Fruit fly (Drosophila melanogaster) S2 (cell line): Measurements from ENCODE around the gene CG13031.

ENCODE experiments used
- CG8478 ChIP-seq: fragments of >200 bp; optimal IDR thresholded peaks from 2 replicates; lab custom pipeline; 2018
- CTCF ChIP-seq, 2 experiments: fragments of >200 bp; optimal IDR thresholded peaks; 2 replicates each; lab custom pipeline; 2018

CG13031 gene

DNA sequence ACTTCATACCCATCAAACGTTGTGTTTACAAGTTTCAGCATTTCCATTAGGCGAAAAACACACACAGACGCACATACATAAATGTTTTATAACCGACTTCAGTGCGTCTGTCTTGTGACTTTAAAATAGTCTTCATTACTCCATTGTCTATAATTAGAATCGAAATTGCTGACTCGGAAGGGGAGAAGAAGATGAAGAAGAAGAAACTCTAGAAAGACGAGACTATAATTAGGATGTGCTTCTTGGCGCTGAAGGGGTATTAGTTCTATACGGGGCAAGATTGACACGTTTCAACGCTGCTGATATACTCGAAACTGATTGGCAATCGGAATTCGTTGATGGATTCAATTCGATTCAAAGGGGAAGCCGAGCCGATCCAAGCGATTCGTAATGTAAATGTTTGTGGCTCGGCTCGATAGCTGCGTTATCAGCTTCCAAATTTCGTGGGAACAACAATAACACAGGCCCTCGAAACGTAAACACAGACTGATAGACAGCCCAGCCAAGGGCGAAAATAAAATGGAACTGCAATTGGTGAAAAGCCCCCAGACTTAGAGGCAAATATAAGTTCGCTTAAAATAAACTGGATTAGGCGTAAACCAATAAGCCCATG, 15.8 kb upstream of the CG13031 start:
- TF ChIP-seq CTCF (optimal IDR thresholded peaks at IDR 0.05; lab: Kevin White, UChicago) (no peak), CG8478 (no peak)

dm6 chr3L:16709673-16710257, 14.9 kb upstream of the CG13031 start:
- TF ChIP-seq CG8478 (no peak), CTCF (optimal IDR thresholded peaks at IDR 0.05; lab: Kevin White, UChicago) (no peak)

- TF ChIP-seq CG8478 (no peak), CTCF (optimal IDR thresholded peaks at IDR 0.05; lab: Kevin White, UChicago) (no peak)
Observed at dm6 chr3L:16710258-16711020, 14.2 kb upstream of the CG13031 start.

dm6 chr3L:16711430-16712228, 13.0 kb upstream of the CG13031 start, which contains the start of the genes CG43954, Lasp and Dab:
CG43954 (minus strand) TSS chr3L:16711677.
Lasp (minus strand) TSS chr3L:16711677.
Dab (plus strand) TSS chr3L:16712126.
- no peak for TF ChIP-seq CG8478
- peak; percentile 95 to 96 for TF ChIP-seq CTCF (optimal IDR thresholded peaks at IDR 0.05; lab: Kevin White, UChicago)

DNA sequence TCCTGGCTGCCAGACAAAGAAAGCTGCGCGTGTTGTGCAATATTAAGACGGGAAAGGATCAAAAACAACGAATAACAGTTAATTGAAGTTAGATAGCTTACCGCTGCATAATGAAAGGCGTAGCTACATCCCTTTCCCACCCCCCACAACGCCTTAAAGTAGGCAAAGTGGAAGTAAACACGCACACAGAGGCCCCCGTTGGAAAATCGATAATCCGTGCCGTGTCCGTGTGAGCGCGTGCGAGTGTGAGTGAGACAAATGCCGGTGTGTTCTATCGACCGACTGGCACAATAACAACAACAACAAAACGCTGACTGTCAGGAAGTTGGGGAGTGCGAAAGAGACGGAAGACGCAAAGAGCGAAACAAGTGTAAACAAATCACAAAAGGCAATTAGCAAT, 12.3 kb upstream of the CG13031 start:
- TF ChIP-seq CG8478 (no peak), CTCF (optimal IDR thresholded peaks at IDR 0.05; lab: Kevin White, UChicago) (peak in 1 of 2 experiments; percentile 40)

dm6 chr3L:16713446-16714192, 11.0 kb upstream of the CG13031 start:
- no peak for TF ChIP-seq CG8478
- peak in 1 of 2 experiments; percentile 16 for TF ChIP-seq CTCF (optimal IDR thresholded peaks at IDR 0.05; lab: Kevin White, UChicago)

DNA sequence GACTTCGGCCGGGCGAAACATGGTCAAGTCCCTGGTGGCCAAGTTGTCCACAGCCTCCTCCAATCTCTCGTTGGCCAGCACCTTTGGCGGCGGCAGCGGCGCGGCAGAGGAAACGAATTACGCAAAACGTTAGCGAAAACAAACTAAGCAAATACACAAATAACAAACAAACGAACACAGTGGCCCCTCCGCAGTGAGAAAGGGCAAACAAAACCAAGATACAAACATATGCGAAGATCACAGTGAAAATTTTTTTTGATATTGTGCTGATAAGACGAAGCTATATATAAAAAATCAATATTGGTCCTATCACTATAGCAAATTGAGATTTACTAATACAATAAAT, 10.5 kb upstream of the CG13031 start:
- TF ChIP-seq CG8478 = no peak
- no peak for TF ChIP-seq CTCF (optimal IDR thresholded peaks at IDR 0.05; lab: Kevin White, UChicago)

- no peak for TF ChIP-seq CTCF (optimal IDR thresholded peaks at IDR 0.05; lab: Kevin White, UChicago)
- TF ChIP-seq CG8478 = no peak
Observed at dm6 chr3L:16726069-16726591, 1.5 kb downstream of the CG13031 start, which contains the start of the genes CG13026 and PGRP-SB2. CG13026 (minus strand) TSS chr3L:16726169. PGRP-SB2 (plus strand) TSS chr3L:16726541.

- no peak for TF ChIP-seq CG8478
Observed at dm6 chr3L:16727939-16728635, 3.4 kb downstream of the CG13031 start, which contains the start of gene PGRP-SB1. PGRP-SB1 (minus strand) TSS chr3L:16727989.

dm6 chr3L:16730645-16731044, 6.0 kb downstream of the CG13031 start, which contains the start of gene Dbp73D:
Dbp73D (minus strand) TSS chr3L:16730818.
- TF ChIP-seq CG8478 (no peak), CTCF (optimal IDR thresholded peaks at IDR 0.05; lab: Kevin White, UChicago) (no peak)

DNA sequence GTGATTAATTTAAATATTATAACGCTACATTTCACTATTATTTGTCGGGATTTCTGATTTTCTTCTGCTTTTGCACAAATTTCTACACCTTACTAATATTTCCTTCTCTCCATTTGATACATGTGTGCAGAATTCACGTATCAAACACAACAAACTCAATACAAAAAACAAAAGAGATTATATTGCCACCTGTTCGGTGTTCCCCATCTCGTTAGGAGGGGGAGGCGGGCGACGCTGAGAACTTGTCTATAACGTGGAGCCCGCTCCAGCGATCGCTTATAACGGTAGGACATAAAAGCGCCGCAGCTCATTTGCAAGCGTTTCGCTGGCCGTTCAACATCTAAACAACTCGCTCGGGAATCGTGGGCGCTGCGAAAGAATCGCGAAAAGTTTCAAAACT, 8.6 kb downstream of the CG13031 start, which contains the start of gene CG9701:
Gene CG9701, plus strand, starts transcription at position 301 of the 400 bp plus-strand sequence.
- TF ChIP-seq CG8478 = no peak
- no peak for TF ChIP-seq CTCF (optimal IDR thresholded peaks at IDR 0.05; lab: Kevin White, UChicago)

- TF ChIP-seq CG8478 (no peak), CTCF (optimal IDR thresholded peaks at IDR 0.05; lab: Kevin White, UChicago) (no peak)
Observed at dm6 chr3L:16741660-16742059, 17.0 kb downstream of the CG13031 start.

DNA sequence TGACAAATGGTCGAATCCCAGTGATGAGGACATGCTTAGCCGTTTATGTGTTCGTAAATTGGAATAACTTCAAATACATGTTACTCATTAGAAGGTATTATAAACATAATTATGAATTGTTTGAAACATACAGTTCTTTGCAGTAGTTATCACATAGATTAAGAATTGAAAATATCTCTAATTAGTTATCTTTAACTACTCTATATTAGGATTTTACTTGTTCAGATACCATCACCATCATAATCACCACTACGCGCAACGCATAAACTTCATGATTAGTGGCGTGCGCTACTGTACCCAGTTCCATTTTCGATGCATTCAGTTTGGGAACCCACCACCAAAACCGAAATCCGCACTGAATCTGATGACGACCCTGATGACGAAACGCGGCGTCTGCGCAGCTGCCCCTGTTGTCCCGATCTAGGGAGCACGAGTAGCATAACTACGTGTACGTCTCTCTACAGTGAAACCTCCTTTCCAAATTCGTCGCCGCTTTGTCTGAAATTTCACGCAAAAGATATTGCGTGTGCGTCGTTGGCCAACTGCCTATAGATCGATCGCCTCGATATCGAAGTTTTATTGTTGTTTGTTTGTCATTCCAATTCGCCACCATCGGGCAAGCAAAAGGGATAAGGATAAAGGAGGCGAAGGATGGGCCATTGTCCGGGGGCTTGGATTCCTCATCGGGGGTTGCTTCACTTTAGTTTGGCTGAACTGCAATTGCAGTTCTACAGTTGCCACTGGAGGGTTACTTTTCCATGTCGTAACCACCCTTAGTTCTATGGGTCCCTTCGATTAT, 19.4 kb downstream of the CG13031 start:
- TF ChIP-seq CG8478 = no peak
- TF ChIP-seq CTCF (optimal IDR thresholded peaks at IDR 0.05; lab: Kevin White, UChicago) = no peak
